Fruit fly (Drosophila melanogaster): ENCODE results near the gene CG3021.

Gene CG3021

DNA sequence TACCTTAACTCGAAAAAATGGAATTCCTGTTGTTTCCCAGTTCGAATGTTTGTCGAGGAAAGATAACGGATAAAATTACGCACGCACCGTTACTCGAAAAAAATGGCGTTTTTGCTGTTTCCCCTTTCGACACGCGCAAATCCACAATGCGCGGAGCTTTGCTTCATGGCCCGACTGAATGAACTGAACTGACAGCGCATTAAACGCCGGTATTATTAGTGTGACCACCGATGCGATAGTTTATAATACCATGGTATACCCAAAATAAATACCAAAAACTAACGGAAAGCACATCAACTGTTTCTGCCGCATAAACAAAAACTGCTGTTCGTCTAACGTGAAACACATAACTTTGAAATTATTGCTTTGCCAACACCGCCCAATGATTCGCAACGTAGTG is at the start of gene CG3021, which contains the start of the genes CG32814 and CG11638:
CG3021 (plus strand) TSS at position 281 of the 400 bp plus-strand sequence.
CG32814 (minus strand) TSS at position 190 of the 400 bp plus-strand sequence.
CG11638 (minus strand) TSS at position 193 of the 400 bp plus-strand sequence.
- peak; percentile 43; the same call in 1 of the 3 replicates for TF ChIP-seq CG4496 (GFP tag; IDR thresholded peaks at IDR 0.05)
- no peak for TF ChIP-seq CG8301 (tag; optimal IDR thresholded peaks at IDR 0.05)
- TF ChIP-seq Ets98B (GFP tag; IDR thresholded peaks at IDR 0.05), result 0 out of 2 replicates have a peak, but pooled peaks have one; percentile 16

DNA sequence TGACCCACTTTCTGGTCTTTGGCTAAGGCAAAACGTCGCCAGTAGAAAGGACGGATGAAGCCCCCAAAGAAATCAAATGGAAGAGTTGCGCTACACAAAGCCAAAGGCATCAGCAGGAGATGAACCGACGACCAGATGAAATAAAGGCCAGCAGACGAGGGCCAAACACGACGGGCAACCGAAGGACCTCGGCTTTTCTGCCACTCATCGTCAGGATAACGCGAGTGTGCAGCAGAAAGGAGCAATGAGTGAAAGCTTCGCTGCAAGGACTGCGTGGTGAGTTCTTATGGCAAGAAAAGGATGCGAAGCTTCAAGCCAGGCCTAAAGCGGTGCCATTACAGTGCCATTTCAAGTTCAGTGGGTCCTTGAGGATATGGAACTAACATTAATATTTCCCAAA is 40.7 kb upstream of the CG3021 start:
- TF ChIP-seq CG13204 (GFP tag; optimal IDR thresholded peaks at IDR 0.05) (no peak), CG12605 (GFP tag; IDR thresholded peaks at IDR 0.05) (no peak), CG14655 (GFP tag; optimal IDR thresholded peaks at IDR 0.05) (no peak), gl (tag; optimal IDR thresholded peaks at IDR 0.05) (no peak), CG4496 (GFP tag; IDR thresholded peaks at IDR 0.05) (no peak), CG17806 (tag; optimal IDR thresholded peaks at IDR 0.05) (no peak), fd96Ca (GFP tag; IDR thresholded peaks at IDR 0.05) (no peak), CG32121 (GFP tag; IDR thresholded peaks at IDR 0.05) (no peak), Snoo (tag; optimal IDR thresholded peaks at IDR 0.05) (no peak), rn (GFP tag; IDR thresholded peaks at IDR 0.05) (no peak)

DNA sequence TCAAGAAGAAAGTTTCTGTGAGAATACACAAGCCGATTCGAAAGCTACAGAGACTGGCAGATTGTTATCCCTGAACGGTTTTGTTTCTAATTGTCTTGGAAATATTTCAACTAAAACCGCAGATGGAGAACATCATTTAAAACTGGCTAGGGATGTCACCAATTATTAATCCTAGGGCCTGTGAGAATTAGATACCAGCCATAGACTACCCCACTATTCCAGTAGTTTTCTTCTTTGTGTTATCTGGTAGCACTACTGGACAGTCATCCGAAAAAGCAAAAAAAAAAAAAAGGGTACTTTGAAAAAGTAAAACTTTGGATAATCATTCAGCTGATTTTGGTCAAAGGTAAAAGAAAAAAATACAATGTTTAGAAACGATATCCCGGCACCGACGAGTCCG is 36.4 kb upstream of the CG3021 start, which contains the start of gene CG18823:
CG18823 (plus strand) TSS at position 301 of the 400 bp plus-strand sequence.
- TF ChIP-seq CG32121 (GFP tag; IDR thresholded peaks at IDR 0.05) (no peak), Pif1B (GFP tag; optimal IDR thresholded peaks at IDR 0.05) (no peak), CG8159 (tag; optimal IDR thresholded peaks at IDR 0.05) (no peak), CG34367 (tag; optimal IDR thresholded peaks at IDR 0.05) (no peak), fd96Ca (GFP tag; IDR thresholded peaks at IDR 0.05) (no peak), CG12605 (GFP tag; IDR thresholded peaks at IDR 0.05) (no peak), CG15710 (tag; optimal IDR thresholded peaks at IDR 0.05) (no peak), Ets98B (GFP tag; IDR thresholded peaks at IDR 0.05) (no peak), Pif1A (GFP tag; optimal IDR thresholded peaks at IDR 0.05) (no peak), CG8301 (tag; optimal IDR thresholded peaks at IDR 0.05) (no peak), EcR (GFP tag; optimal IDR thresholded peaks at IDR 0.05) (no peak), CG13204 (GFP tag; optimal IDR thresholded peaks at IDR 0.05) (no peak), CG14655 (GFP tag; optimal IDR thresholded peaks at IDR 0.05) (no peak), rn (GFP tag; IDR thresholded peaks at IDR 0.05) (no peak), CG17806 (tag; optimal IDR thresholded peaks at IDR 0.05) (no peak), D1 (tag; optimal IDR thresholded peaks at IDR 0.05) (no peak), Snoo (tag; optimal IDR thresholded peaks at IDR 0.05) (no peak), gl (tag; optimal IDR thresholded peaks at IDR 0.05) (no peak)

DNA sequence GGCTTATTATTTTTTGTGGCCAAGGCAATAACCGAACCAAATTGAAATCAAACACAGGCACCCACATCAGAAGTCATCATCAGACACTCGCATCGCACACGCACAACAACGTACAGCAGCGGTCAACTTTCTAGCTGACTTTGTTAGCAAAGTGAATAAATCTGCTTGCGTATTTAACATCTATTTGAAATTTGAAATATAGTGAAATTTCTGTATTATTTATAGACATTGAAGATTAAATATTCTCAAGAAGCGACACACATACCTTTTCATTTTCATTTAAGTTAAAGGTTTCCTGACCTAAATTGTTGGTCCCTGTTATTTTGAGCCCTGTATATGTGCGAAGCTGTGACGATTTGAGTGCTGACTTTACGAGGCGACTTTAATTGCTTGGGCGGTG is 27.7 kb upstream of the CG3021 start:
- TF ChIP-seq CG32121 (GFP tag; IDR thresholded peaks at IDR 0.05) (no peak), rn (GFP tag; IDR thresholded peaks at IDR 0.05) (no peak), D1 (tag; optimal IDR thresholded peaks at IDR 0.05) (no peak), CG8159 (tag; optimal IDR thresholded peaks at IDR 0.05) (peak; percentile 23), Pif1A (GFP tag; optimal IDR thresholded peaks at IDR 0.05) (no peak), CG10348 (GFP tag; IDR thresholded peaks at IDR 0.05) (no peak), CG8301 (tag; optimal IDR thresholded peaks at IDR 0.05) (no peak), Snoo (tag; optimal IDR thresholded peaks at IDR 0.05) (no peak)

DNA sequence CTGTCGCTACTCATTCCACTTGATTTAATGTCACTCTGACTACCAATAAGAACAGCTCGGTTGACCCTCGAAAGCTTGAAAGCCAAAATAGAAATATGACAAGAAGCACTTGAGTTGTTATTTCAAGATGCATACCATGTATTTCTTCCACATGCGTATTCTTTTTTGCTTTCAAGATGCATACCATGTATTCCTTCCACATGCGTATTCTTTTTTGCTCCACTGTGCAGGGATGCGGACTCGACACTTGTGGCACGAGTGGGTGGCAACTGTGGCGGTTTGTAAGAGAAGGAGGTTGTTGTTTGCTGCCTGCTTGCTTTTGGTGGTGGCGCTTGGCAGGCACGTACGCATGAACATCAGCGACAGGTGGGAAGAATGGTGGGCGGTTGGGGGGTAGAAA is 20.4 kb upstream of the CG3021 start:
- TF ChIP-seq D1 (tag; optimal IDR thresholded peaks at IDR 0.05), result no peak
- no peak for TF ChIP-seq CG13204 (GFP tag; optimal IDR thresholded peaks at IDR 0.05)
- TF ChIP-seq CG12605 (GFP tag; IDR thresholded peaks at IDR 0.05), result no peak

DNA sequence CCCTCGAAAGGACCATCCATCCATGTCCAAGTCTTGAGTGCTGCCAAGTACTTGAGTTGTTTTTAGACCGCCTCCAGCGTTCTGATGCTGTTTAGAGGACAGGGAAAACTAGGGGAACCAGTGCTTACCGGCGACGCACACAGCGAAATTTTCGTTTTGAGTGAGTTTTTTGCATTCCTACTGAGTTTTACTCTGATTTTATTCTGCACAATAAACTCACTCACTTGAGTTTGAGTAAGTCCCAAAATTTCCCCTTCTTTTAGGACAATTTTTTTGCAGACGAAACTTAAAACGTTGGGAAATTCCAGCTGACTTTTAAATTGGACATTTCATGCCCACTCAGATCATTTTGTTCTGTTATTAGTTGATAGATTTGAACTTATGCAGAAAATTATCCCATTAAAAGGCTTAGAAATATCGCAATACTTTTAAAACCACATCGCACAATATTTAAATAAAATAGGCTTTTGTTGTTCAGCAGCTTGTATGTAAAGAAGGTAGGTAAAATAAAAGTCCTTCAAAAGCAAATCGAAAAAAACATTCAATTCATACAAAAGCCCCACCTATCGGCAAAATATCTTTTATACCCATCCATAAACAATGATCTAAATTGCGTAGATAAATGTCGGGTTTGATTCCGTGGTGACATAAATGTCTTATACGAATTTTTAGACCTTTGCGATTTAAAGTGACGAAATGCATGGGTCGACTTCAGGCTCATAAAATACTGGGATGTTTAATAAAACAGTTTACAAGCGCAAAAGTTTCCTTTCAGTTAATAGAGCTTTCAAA is 16.9 kb upstream of the CG3021 start:
- no peak for TF ChIP-seq Pif1B (GFP tag; optimal IDR thresholded peaks at IDR 0.05)
- TF ChIP-seq Pif1A (GFP tag; optimal IDR thresholded peaks at IDR 0.05), result no peak
- no peak for TF ChIP-seq D1 (tag; optimal IDR thresholded peaks at IDR 0.05)
- no peak for TF ChIP-seq CG8301 (tag; optimal IDR thresholded peaks at IDR 0.05)

DNA sequence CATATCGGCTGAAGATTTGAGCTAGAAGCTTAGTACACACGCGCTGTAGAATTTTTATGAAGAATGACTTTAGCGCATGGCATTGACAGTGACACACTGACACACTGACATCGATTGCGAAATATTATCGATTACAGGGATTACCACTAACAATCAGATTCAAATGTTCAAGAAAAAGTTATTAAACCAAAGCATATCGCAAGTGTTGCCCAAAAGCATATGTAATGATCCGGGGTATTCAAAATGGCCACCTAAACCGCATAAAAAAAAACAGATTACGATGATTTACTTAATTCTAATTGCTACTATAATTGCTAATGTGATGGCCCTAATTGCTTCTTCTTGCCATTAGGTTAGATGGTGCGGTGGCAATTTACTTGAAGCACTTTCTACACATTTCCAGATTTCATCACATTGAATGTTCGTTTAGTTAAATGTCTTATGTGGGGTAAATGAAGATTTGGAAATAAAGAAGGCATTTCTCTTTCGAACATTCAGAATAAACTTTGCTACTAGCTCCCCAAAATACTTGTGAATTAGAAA is 15.0 kb upstream of the CG3021 start, which contains the start of the genes TfIIA-S-2 and CG14631:
TfIIA-S-2 (minus strand) TSS at position 101 of the 543 bp plus-strand sequence.
CG14631 (plus strand) TSS at position 493 of the 543 bp plus-strand sequence.
- TF ChIP-seq EcR (GFP tag; optimal IDR thresholded peaks at IDR 0.05), result no peak
- no peak for TF ChIP-seq CG4496 (GFP tag; IDR thresholded peaks at IDR 0.05)
- no peak for TF ChIP-seq CG15710 (tag; optimal IDR thresholded peaks at IDR 0.05)
- no peak for TF ChIP-seq CG17806 (tag; optimal IDR thresholded peaks at IDR 0.05)
- no peak for TF ChIP-seq CG8159 (tag; optimal IDR thresholded peaks at IDR 0.05)
